Worm (Caenorhabditis elegans) whole organism, dauer: ENCODE results near the gene hoe-1.

Experiments
- unc-62 ChIP-seq: sonication (generic microtip); optimal IDR thresholded peaks from 2 replicates; lab custom pipeline; 2017; ENCODE audit warnings: missing biosample characterization, missing genetic modification reagents, missing genetic modification characterization

The hoe-1 gene

ce11 chrIV:4744167-4744566 lies at the start of gene hoe-1:
TSS of gene hoe-1 (minus strand) at chrIV:4744267.
- no peak for TF ChIP-seq unc-62 (GFP tag; lab: Kevin White, UChicago)

ce11 chrIV:4789445-4789844 lies 45.4 kb upstream of the hoe-1 start, which contains the start of gene R11E3.1:
TSS of gene R11E3.1 (plus strand) at chrIV:4789745.
- no peak for TF ChIP-seq unc-62 (GFP tag; lab: Kevin White, UChicago)

ce11 chrIV:4788332-4788731 lies 44.3 kb upstream of the hoe-1 start, which contains the start of gene nhr-104:
TSS of gene nhr-104 (minus strand) at chrIV:4788692.
- no peak for TF ChIP-seq unc-62 (GFP tag; lab: Kevin White, UChicago)

ce11 chrIV:4781123-4781522 lies 37.1 kb upstream of the hoe-1 start:
- no peak for TF ChIP-seq unc-62 (GFP tag; lab: Kevin White, UChicago)

- no peak for TF ChIP-seq unc-62 (GFP tag; lab: Kevin White, UChicago)
These were observed 36.1 kb upstream of the hoe-1 start, which contains the start of gene set-15 for ce11 chrIV:4780129-4780528. TSS of gene set-15 (minus strand) at chrIV:4780229.

- no peak for TF ChIP-seq unc-62 (GFP tag; lab: Kevin White, UChicago)
These were observed 32.4 kb upstream of the hoe-1 start for ce11 chrIV:4776501-4776900.

- TF ChIP-seq unc-62 (GFP tag; lab: Kevin White, UChicago), result no peak
These were observed 31.9 kb upstream of the hoe-1 start, which contains the start of gene R11E3.19 for ce11 chrIV:4776001-4776400. TSS of gene R11E3.19 (minus strand) at chrIV:4776101.

- TF ChIP-seq unc-62 (GFP tag; lab: Kevin White, UChicago), result no peak
These were observed 27.7 kb upstream of the hoe-1 start, which contains the start of gene R11E3.2 for ce11 chrIV:4771792-4772191. TSS of gene R11E3.2 (plus strand) at chrIV:4772092.

- no peak for TF ChIP-seq unc-62 (GFP tag; lab: Kevin White, UChicago)
These were observed 20.4 kb upstream of the hoe-1 start, which contains the start of gene npp-26 for ce11 chrIV:4764422-4764821. TSS of gene npp-26 (plus strand) at chrIV:4764722.

ce11 chrIV:4763844-4764243 lies 19.8 kb upstream of the hoe-1 start, which contains the start of gene Y17G9B.2:
TSS of gene Y17G9B.2 (plus strand) at chrIV:4764144.
- no peak for TF ChIP-seq unc-62 (GFP tag; lab: Kevin White, UChicago)

ce11 chrIV:4760378-4761084 lies 16.5 kb upstream of the hoe-1 start, which contains the start of the genes memi-1 and cyp-31A3:
TSS of gene memi-1 (minus strand) at chrIV:4760428.
TSS of gene cyp-31A3 (plus strand) at chrIV:4761049.
- no peak for TF ChIP-seq unc-62 (GFP tag; lab: Kevin White, UChicago)

- TF ChIP-seq unc-62 (GFP tag; lab: Kevin White, UChicago), result no peak
These were observed 14.6 kb upstream of the hoe-1 start, which contains the start of gene Y17G9B.8 for ce11 chrIV:4758659-4759058. TSS of gene Y17G9B.8 (minus strand) at chrIV:4758840.

- no peak for TF ChIP-seq unc-62 (GFP tag; lab: Kevin White, UChicago)
These were observed 12.0 kb upstream of the hoe-1 start, which contains the start of the genes fbxb-77 and Y17G9B.11 for ce11 chrIV:4755929-4756655. TSS of gene fbxb-77 (minus strand) at chrIV:4756157. TSS of gene Y17G9B.11 (plus strand) at chrIV:4756605.

ce11 chrIV:4751814-4752213 lies 7.7 kb upstream of the hoe-1 start, which contains the start of gene Y17G9B.4:
TSS of gene Y17G9B.4 (plus strand) at chrIV:4752119.
- no peak for TF ChIP-seq unc-62 (GFP tag; lab: Kevin White, UChicago)

- peak; percentile 61 for TF ChIP-seq unc-62 (GFP tag; lab: Kevin White, UChicago)
These were observed 5.7 kb upstream of the hoe-1 start, which contains the start of the genes rpl-20 and Y17G9B.5 for ce11 chrIV:4749728-4750278. TSS of gene rpl-20 (minus strand) at chrIV:4749778. TSS of gene Y17G9B.5 (plus strand) at chrIV:4750240.
